Fruit fly (Drosophila melanogaster): ENCODE data around the gene Cad87A.

dm6 chr3R:11981962-11982361, 33.0 kb upstream of the Cad87A start, which contains the start of gene CG12224:
- TF ChIP-seq CG7101 (tag; optimal IDR thresholded peaks at IDR 0.05) (no peak), tj (GFP tag; optimal IDR thresholded peaks at IDR 0.05) (no peak), bab1 (GFP tag; optimal IDR thresholded peaks at IDR 0.05) (no peak), CG33017 (tag; optimal IDR thresholded peaks at IDR 0.05) (no peak), Crg-1 (GFP tag; optimal IDR thresholded peaks at IDR 0.05) (no peak), CG12768 (GFP tag; optimal IDR thresholded peaks at IDR 0.05) (no peak), ovo (GFP tag; optimal IDR thresholded peaks at IDR 0.05) (no peak), cnc (optimal IDR thresholded peaks at IDR 0.05) (no peak), pad (GFP tag; optimal IDR thresholded peaks at IDR 0.05) (no peak), Clk (GFP tag; optimal IDR thresholded peaks at IDR 0.05) (no peak), CG1620 (GFP tag; optimal IDR thresholded peaks at IDR 0.05) (no peak), Mnt (GFP tag; optimal IDR thresholded peaks at IDR 0.05) (no peak)

Measured in whole organism, adult.